Worm (Caenorhabditis elegans) whole organism, L2 larva: ENCODE data around the gene slc-5A12.

ENCODE experiments used
- blmp-1 ChIP-seq: sonication (generic microtip); optimal IDR thresholded peaks from 2 replicates; lab custom pipeline; 2017; ENCODE audit warnings: missing genetic modification characterization, mild to moderate bottlenecking, missing compliant biosample characterization, antibody characterized with exemption, moderate library complexity; ENCODE audit not compliant: insufficient read depth
- egl-27 ChIP-seq: sonication (generic microtip); optimal IDR thresholded peaks from 3 replicates; lab custom pipeline; 2017; ENCODE audit warnings: missing biosample characterization, missing genetic modification reagents, missing genetic modification characterization
- elt-3 ChIP-seq: sonication (generic microtip); optimal IDR thresholded peaks from 2 replicates; lab custom pipeline; 2017; ENCODE audit warnings: missing biosample characterization, missing genetic modification characterization
- lin-39 ChIP-seq: fragments of 150-350 bp; optimal IDR thresholded peaks from 2 replicates; lab custom pipeline; 2014; ENCODE audit warnings: missing biosample characterization, missing genetic modification reagents, missing genetic modification characterization
- nhr-10 ChIP-seq: sonication (generic microtip); optimal IDR thresholded peaks from 2 replicates; lab custom pipeline; 2017; ENCODE audit warnings: missing biosample characterization, missing genetic modification characterization
- nhr-12 ChIP-seq: fragments of 150-350 bp; optimal IDR thresholded peaks from 2 replicates; lab custom pipeline; 2014; ENCODE audit warnings: missing biosample characterization, missing genetic modification characterization
- nhr-25 ChIP-seq: fragments of 150-350 bp; sonication (generic microtip); optimal IDR thresholded peaks from 3 replicates; lab custom pipeline; 2014; ENCODE audit warnings: missing biosample characterization, missing genetic modification characterization
- nhr-77 ChIP-seq: fragments of 150-350 bp; optimal IDR thresholded peaks from 2 replicates; lab custom pipeline; 2014; ENCODE audit warnings: missing biosample characterization, missing genetic modification characterization
- snpc-4 ChIP-seq: fragments of 150-350 bp; optimal IDR thresholded peaks from 2 replicates; lab custom pipeline; 2014; ENCODE audit warnings: missing biosample characterization, missing genetic modification characterization
- unc-62 ChIP-seq: fragments of 150-350 bp; optimal IDR thresholded peaks from 2 replicates; lab custom pipeline; 2014; ENCODE audit warnings: missing biosample characterization, missing genetic modification reagents, missing genetic modification characterization
- ztf-4 ChIP-seq: fragments of 150-350 bp; optimal IDR thresholded peaks from 2 replicates; lab custom pipeline; 2014; ENCODE audit warnings: missing biosample characterization, missing genetic modification characterization

DNA sequence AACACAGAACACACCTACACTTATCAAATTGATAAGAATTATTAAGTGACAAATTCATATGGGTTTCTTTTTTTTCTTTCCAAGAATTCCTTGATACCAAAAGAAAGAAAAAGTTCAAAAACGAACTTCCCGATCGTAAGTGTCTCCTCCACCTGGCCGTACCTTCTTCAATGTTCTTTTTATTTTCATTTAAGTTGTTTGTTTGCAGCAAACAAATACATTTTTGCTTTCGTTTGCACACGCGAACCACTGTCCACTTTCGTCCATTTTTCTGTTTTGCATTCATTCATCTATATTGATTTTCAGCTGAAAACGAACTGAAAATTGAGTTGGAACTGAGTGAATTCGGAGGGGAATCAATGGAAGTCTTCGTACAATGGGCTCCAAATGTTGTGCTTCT, 25.5 kb upstream of the slc-5A12 start, which contains the start of gene VZK822L.2:
- TF ChIP-seq nhr-10 (no peak), egl-27 (tag; lab: Kevin White, UChicago) (no peak), unc-62 (GFP tag; lab: Kevin White, UChicago) (no peak), snpc-4 (tag; lab: Kevin White, UChicago) (no peak), lin-39 (tag; lab: Kevin White, UChicago) (no peak), nhr-77 (tag; lab: Kevin White, UChicago) (no peak), nhr-25 (no peak), ztf-4 (tag; lab: Kevin White, UChicago) (no peak), blmp-1 (tag; lab: Kevin White, UChicago) (no peak), elt-3 (tag; lab: Kevin White, UChicago) (no peak), nhr-12 (tag; lab: Kevin White, UChicago) (no peak)
